Worm (Caenorhabditis elegans): ENCODE results near the gene C16C10.4.

ce11 chrIII:4187845-4188244, 16.7 kb downstream of the C16C10.4 start, which contains the start of gene R74.2:
- no peak for TF ChIP-seq ceh-82 (tag; optimal IDR thresholded peaks at IDR 0.05)
- no peak for TF ChIP-seq ama-1 (optimal IDR thresholded peaks at IDR 0.05)
- no peak for TF ChIP-seq lsy-2 (tag; optimal IDR thresholded peaks at IDR 0.05)
- TF ChIP-seq mab-5 (tag; optimal IDR thresholded peaks at IDR 0.05) = no peak
- TF ChIP-seq lin-39 (tag; optimal IDR thresholded peaks at IDR 0.05) = no peak
- no peak for TF ChIP-seq unc-55 (GFP tag; optimal IDR thresholded peaks at IDR 0.05)
- TF ChIP-seq nhr-25 (tag; optimal IDR thresholded peaks at IDR 0.05) = peak; percentile 41
- TF ChIP-seq F13H6.1 (tag; optimal IDR thresholded peaks at IDR 0.05) = no peak
- no peak for TF ChIP-seq elt-3 (tag; optimal IDR thresholded peaks at IDR 0.05)
- TF ChIP-seq egl-27 (tag; optimal IDR thresholded peaks at IDR 0.05) = no peak
- no peak for TF ChIP-seq peb-1 (tag; optimal IDR thresholded peaks at IDR 0.05)
- no peak for TF ChIP-seq elt-1 (tag; optimal IDR thresholded peaks at IDR 0.05)
- no peak for TF ChIP-seq lin-11 (tag; optimal IDR thresholded peaks at IDR 0.05)
